Fruit fly (Drosophila melanogaster) whole organism, embryonic: ENCODE data around the gene CG17344.

Experiments
- CG10147 ChIP-seq: fragments of 200-800 bp; sonication (Bioruptor generic); optimal IDR thresholded peaks from 2 replicates; lab custom pipeline; 2019; ENCODE audit warnings: missing biosample characterization, mild to moderate bottlenecking, missing genetic modification characterization, moderate library complexity
- CG10267 ChIP-seq: fragments of 200-800 bp; sonication (Bioruptor generic); optimal IDR thresholded peaks from 2 replicates; lab custom pipeline; 2018; ENCODE audit warnings: missing biosample characterization, mild to moderate bottlenecking, missing genetic modification characterization, moderate library complexity
- CG14667 ChIP-seq: fragments of 200-800 bp; sonication (Bioruptor generic); IDR thresholded peaks from 2 replicates; pipeline ENCODE4 v1.3.6; 2022; ENCODE audit warnings: missing biosample characterization, missing genetic modification characterization
- CG15269 ChIP-seq: fragments of 200-800 bp; sonication (Bioruptor generic); optimal IDR thresholded peaks from 2 replicates; lab custom pipeline; 2018; ENCODE audit warnings: missing biosample characterization, mild to moderate bottlenecking, missing genetic modification characterization, moderate library complexity
- CG15479 ChIP-seq: fragments of 200-800 bp; sonication (Bioruptor generic); optimal IDR thresholded peaks from 3 replicates; lab custom pipeline; 2019; ENCODE audit warnings: missing biosample characterization, mild to moderate bottlenecking, missing genetic modification characterization, moderate library complexity
- CG16813 ChIP-seq: fragments of 200-800 bp; sonication (Bioruptor generic); IDR thresholded peaks from 3 replicates; pipeline ENCODE4 v1.3.6; 2022; ENCODE audit warnings: missing biosample characterization, missing genetic modification characterization; ENCODE audit not compliant: partially characterized antibody
- CG17186 ChIP-seq: fragments of 200-800 bp; sonication (Bioruptor generic); optimal IDR thresholded peaks from 3 replicates; lab custom pipeline; 2017; ENCODE audit warnings: missing biosample characterization, missing genetic modification reagents, missing genetic modification characterization
- CG30020 ChIP-seq: fragments of 200-800 bp; optimal IDR thresholded peaks from 2 replicates; lab custom pipeline; 2019; ENCODE audit warnings: missing biosample characterization, mild to moderate bottlenecking, missing genetic modification characterization, moderate library complexity
- CG32767 ChIP-seq: fragments of 200-800 bp; sonication (Bioruptor generic); IDR thresholded peaks from 2 replicates; pipeline ENCODE4 v1.3.6; 2022; ENCODE audit warnings: missing biosample characterization, missing genetic modification characterization
- CG33557 ChIP-seq: fragments of 200-800 bp; sonication (Bioruptor generic); optimal IDR thresholded peaks from 2 replicates; lab custom pipeline; 2019; ENCODE audit warnings: missing biosample characterization, mild to moderate bottlenecking, missing genetic modification characterization, moderate library complexity
- CG4404 ChIP-seq: fragments of 200-800 bp; sonication (Bioruptor generic); IDR thresholded peaks from 2 replicates; pipeline ENCODE4 v1.3.6; 2022; ENCODE audit warnings: missing biosample characterization, missing genetic modification characterization
- CG4854 ChIP-seq: fragments of 200-800 bp; sonication (Bioruptor generic); optimal IDR thresholded peaks from 2 replicates; lab custom pipeline; 2016; ENCODE audit warnings: missing biosample characterization, missing genetic modification characterization, inconsistent platforms
- CG7357 ChIP-seq: fragments of 200-800 bp; sonication (Bioruptor generic); IDR thresholded peaks from 3 replicates; pipeline ENCODE4 v1.3.6; 2022; ENCODE audit warnings: missing biosample characterization, missing genetic modification characterization
- CG7839 ChIP-seq: fragments of 200-800 bp; sonication (Bioruptor generic); optimal IDR thresholded peaks from 3 replicates; lab custom pipeline; 2018; ENCODE audit warnings: missing biosample characterization, mild to moderate bottlenecking, missing genetic modification characterization, moderate library complexity
- CG9609 ChIP-seq: fragments of 200-800 bp; sonication (Bioruptor generic); optimal IDR thresholded peaks from 3 replicates; lab custom pipeline; 2016; ENCODE audit warnings: missing biosample characterization, missing genetic modification characterization
- CHES-1-like ChIP-seq: fragments of 200-800 bp; sonication (Bioruptor generic); optimal IDR thresholded peaks from 2 replicates; lab custom pipeline; 2016; ENCODE audit warnings: missing biosample characterization, missing genetic modification characterization
- Dip2 ChIP-seq: fragments of 200-800 bp; sonication (Bioruptor generic); IDR thresholded peaks from 2 replicates; pipeline ENCODE4 v1.3.6; 2022; ENCODE audit warnings: missing biosample characterization, missing genetic modification characterization
- E2f2 ChIP-seq: fragments of 200-800 bp; sonication (Bioruptor generic); IDR thresholded peaks from 2 replicates; pipeline ENCODE4 v1.3.6; 2022; ENCODE audit warnings: missing biosample characterization, missing genetic modification characterization
- HLH54F ChIP-seq: fragments of 200-800 bp; sonication (Bioruptor generic); optimal IDR thresholded peaks from 3 replicates; lab custom pipeline; 2016; ENCODE audit warnings: missing biosample characterization, missing genetic modification characterization
- HmgZ ChIP-seq: fragments of 200-800 bp; sonication (Bioruptor generic); optimal IDR thresholded peaks from 2 replicates; lab custom pipeline; 2018; ENCODE audit warnings: missing biosample characterization, mild to moderate bottlenecking, missing genetic modification characterization
- Hsf ChIP-seq: fragments of 200-800 bp; sonication (Bioruptor generic); optimal IDR thresholded peaks from 3 replicates; lab custom pipeline; 2016; ENCODE audit warnings: missing biosample characterization, missing genetic modification characterization
- Jarid2 ChIP-seq: fragments of 200-800 bp; sonication (Bioruptor generic); optimal IDR thresholded peaks from 3 replicates; lab custom pipeline; 2017; ENCODE audit warnings: mild to moderate bottlenecking, missing biosample characterization, missing genetic modification reagents, missing genetic modification characterization
- Kr ChIP-seq: fragments of 200-800 bp; sonication (Bioruptor generic); optimal IDR thresholded peaks from 2 replicates; lab custom pipeline; 2017; ENCODE audit warnings: missing biosample characterization, mild to moderate bottlenecking, missing genetic modification characterization
- NC2β ChIP-seq: fragments of 200-800 bp; sonication (Bioruptor generic); optimal IDR thresholded peaks from 2 replicates; lab custom pipeline; 2016; ENCODE audit warnings: missing biosample characterization, missing genetic modification characterization
- PHDP ChIP-seq: fragments of 200-800 bp; sonication (Bioruptor generic); optimal IDR thresholded peaks from 3 replicates; lab custom pipeline; 2018; ENCODE audit warnings: missing biosample characterization, mild to moderate bottlenecking, missing genetic modification characterization, moderate library complexity
- Rfx ChIP-seq: fragments of 200-800 bp; sonication (Bioruptor generic); IDR thresholded peaks from 2 replicates; pipeline ENCODE4 v1.3.6; 2022; ENCODE audit warnings: missing biosample characterization, missing genetic modification characterization
- Scr ChIP-seq: fragments of 200-800 bp; sonication (Bioruptor generic); IDR thresholded peaks from 2 replicates; pipeline ENCODE4 v1.3.6; 2022; ENCODE audit warnings: missing biosample characterization, missing genetic modification characterization; ENCODE audit not compliant: partially characterized antibody
- Side ChIP-seq: fragments of 200-800 bp; sonication (Bioruptor generic); optimal IDR thresholded peaks from 2 replicates; lab custom pipeline; 2016; ENCODE audit warnings: missing biosample characterization, missing genetic modification characterization
- Xrp1 ChIP-seq: fragments of 200-800 bp; sonication (Bioruptor generic); IDR thresholded peaks from 2 replicates; pipeline ENCODE4 v1.3.6; 2022; ENCODE audit warnings: missing biosample characterization, missing genetic modification characterization
- al ChIP-seq: fragments of 200-800 bp; sonication (Bioruptor generic); IDR thresholded peaks from 2 replicates; pipeline ENCODE4 v1.3.6; 2022; ENCODE audit warnings: missing biosample characterization, missing genetic modification characterization
- aop ChIP-seq: fragments of 200-800 bp; sonication (Bioruptor generic); IDR thresholded peaks from 2 replicates; pipeline ENCODE4 v1.3.6; 2022; ENCODE audit warnings: missing biosample characterization, missing genetic modification characterization
- cato ChIP-seq: fragments of 200-800 bp; sonication (Bioruptor generic); optimal IDR thresholded peaks from 2 replicates; lab custom pipeline; 2016; ENCODE audit warnings: missing biosample characterization, missing genetic modification characterization, borderline replicate concordance
- caup ChIP-seq: fragments of 200-800 bp; sonication (Bioruptor generic); optimal IDR thresholded peaks from 3 replicates; lab custom pipeline; 2017; ENCODE audit warnings: missing biosample characterization, mild to moderate bottlenecking, missing genetic modification characterization, moderate library complexity; ENCODE audit not compliant: severe bottlenecking
- chn ChIP-seq: fragments of 200-800 bp; sonication (Bioruptor generic); optimal IDR thresholded peaks from 2 replicates; lab custom pipeline; 2016; ENCODE audit warnings: missing biosample characterization, missing genetic modification characterization
- dan ChIP-seq: fragments of 200-800 bp; sonication (Bioruptor generic); IDR thresholded peaks from 2 replicates; pipeline ENCODE4 v1.3.6; 2022; ENCODE audit warnings: missing biosample characterization, missing genetic modification characterization
- disco-r ChIP-seq: fragments of 200-800 bp; sonication (Bioruptor generic); optimal IDR thresholded peaks from 2 replicates; lab custom pipeline; 2016; ENCODE audit warnings: missing biosample characterization, missing genetic modification characterization
- dysf ChIP-seq: fragments of 200-800 bp; sonication (Bioruptor generic); IDR thresholded peaks from 3 replicates; pipeline ENCODE4 v1.3.6; 2022; ENCODE audit warnings: missing biosample characterization, missing genetic modification characterization
- grau ChIP-seq: fragments of 200-800 bp; optimal IDR thresholded peaks from 3 replicates; lab custom pipeline; 2019; ENCODE audit warnings: missing biosample characterization, mild to moderate bottlenecking, missing genetic modification characterization, moderate library complexity
- lov ChIP-seq, 2 experiments: fragments of 200-800 bp in 1 of 2; fragments of >200 bp in 1 of 2; sonication (Bioruptor generic) in 1 of 2; IDR thresholded peaks in 1 of 2; optimal IDR thresholded peaks in 1 of 2; 2 replicates in 1 of 2; 3 replicates in 1 of 2; pipeline versions ENCODE4 v1.3.6 to Lab custom; 2017 to 2022; ENCODE audit warnings: missing biosample characterization in 1 of 2, missing genetic modification characterization in 1 of 2
- maf-S ChIP-seq: fragments of 200-800 bp; sonication (Bioruptor generic); optimal IDR thresholded peaks from 2 replicates; lab custom pipeline; 2016; ENCODE audit warnings: missing biosample characterization, missing genetic modification characterization
- ro ChIP-seq: fragments of 200-800 bp; sonication (Bioruptor generic); IDR thresholded peaks from 2 replicates; pipeline ENCODE4 v1.3.6; 2022; ENCODE audit warnings: missing biosample characterization, missing genetic modification characterization
- sqz ChIP-seq: fragments of 200-800 bp; sonication (Bioruptor generic); optimal IDR thresholded peaks from 3 replicates; lab custom pipeline; 2018; ENCODE audit warnings: missing biosample characterization, mild to moderate bottlenecking, missing genetic modification characterization
- tna ChIP-seq: fragments of 200-800 bp; sonication (Bioruptor generic); IDR thresholded peaks from 2 replicates; pipeline ENCODE4 v1.3.6; 2022; ENCODE audit warnings: missing biosample characterization, missing genetic modification characterization; ENCODE audit not compliant: partially characterized antibody
- trh ChIP-seq: fragments of 200-800 bp; sonication (Bioruptor generic); optimal IDR thresholded peaks from 2 replicates; lab custom pipeline; 2016; ENCODE audit warnings: missing biosample characterization, missing genetic modification characterization
- unpg ChIP-seq: fragments of 200-800 bp; sonication (Bioruptor generic); optimal IDR thresholded peaks from 3 replicates; lab custom pipeline; 2018; ENCODE audit warnings: missing biosample characterization, mild to moderate bottlenecking, missing genetic modification characterization, moderate library complexity
- vfl ChIP-seq: fragments of 200-800 bp; sonication (Bioruptor generic); optimal IDR thresholded peaks from 2 replicates; lab custom pipeline; 2016; ENCODE audit warnings: missing biosample characterization, missing genetic modification characterization
- zen2 ChIP-seq: fragments of 200-800 bp; sonication (Bioruptor generic); IDR thresholded peaks from 3 replicates; pipeline ENCODE4 v1.3.6; 2022; ENCODE audit warnings: missing biosample characterization, missing genetic modification characterization; ENCODE audit not compliant: partially characterized antibody

Gene CG17344

dm6 chr2L:19133465-19134365 lies 31.9 kb downstream of the CG17344 start, which contains the start of gene brat (continued):
- TF ChIP-seq tna (peak; percentile 73; the same call in 1 of the 2 replicates), HmgZ (tag; lab: Kevin White, UChicago) (peak; percentile 54), Hsf (GFP tag; lab: Kevin White, UChicago) (peak; percentile 67), maf-S (peak; percentile 69), E2f2 (peak; percentile 61), CG33557 (GFP tag; lab: Kevin White, UChicago) (peak; percentile 13), PHDP (tag; lab: Kevin White, UChicago) (peak; percentile 40), zen2 (peak; percentile 78; the same call in 1 of the 3 replicates), disco-r (no peak), CG4404 (GFP tag; lab: Robert Waterston, UW) (no peak), CG9609 (peak; percentile 56), lov (optimal IDR thresholded peaks at IDR 0.05; lab: Kevin White, UChicago) (no peak), lov (GFP tag; IDR thresholded peaks at IDR 0.05; lab: Robert Waterston, UW) (0 out of 3 replicates have a peak, but pooled peaks have one; percentile 21), HLH54F (GFP tag; lab: Kevin White, UChicago) (peak; percentile 73), al (GFP tag; lab: Robert Waterston, UW) (no peak), Scr (GFP tag; lab: Robert Waterston, UW) (peak; percentile 96), ro (no peak), cato (GFP tag; lab: Kevin White, UChicago) (peak; percentile 1), Jarid2 (GFP tag; lab: Kevin White, UChicago) (no peak), dan (GFP tag; lab: Robert Waterston, UW) (no peak), CG10267 (tag; lab: Kevin White, UChicago) (peak; percentile 77), grau (tag; lab: Kevin White, UChicago) (peak; percentile 61), aop (GFP tag; lab: Robert Waterston, UW) (no peak), Rfx (GFP tag; lab: Robert Waterston, UW) (peak; percentile 54; the same call in 1 of the 2 replicates), CHES-1-like (GFP tag; lab: Kevin White, UChicago) (peak; percentile 86), CG15269 (tag; lab: Kevin White, UChicago) (peak; percentile 0), chn (GFP tag; lab: Kevin White, UChicago) (peak; percentile 5), Xrp1 (GFP tag; lab: Robert Waterston, UW) (peak; percentile 33; the same call in 1 of the 2 replicates), vfl (GFP tag; lab: Kevin White, UChicago) (peak; percentile 35), CG10147 (GFP tag; lab: Kevin White, UChicago) (peak; percentile 13), CG4854 (GFP tag; lab: Kevin White, UChicago) (peak; percentile 24), sqz (GFP tag; lab: Kevin White, UChicago) (peak; percentile 28), CG7839 (tag; lab: Kevin White, UChicago) (peak; percentile 38), unpg (GFP tag; lab: Kevin White, UChicago) (peak; percentile 40), CG15479 (GFP tag; lab: Kevin White, UChicago) (peak; percentile 3), trh (no peak), dysf (peak; percentile 56; the same call in 1 of the 3 replicates), CG7357 (peak; percentile 69), CG14667 (GFP tag; lab: Robert Waterston, UW) (no peak), CG30020 (tag; lab: Kevin White, UChicago) (peak; percentile 69), caup (GFP tag; lab: Kevin White, UChicago) (no peak), Kr (GFP tag; lab: Kevin White, UChicago) (no peak), NC2β (GFP tag; lab: Kevin White, UChicago) (peak; percentile 10), CG16813 (GFP tag; lab: Robert Waterston, UW) (peak; percentile 95), Side (GFP tag; lab: Kevin White, UChicago) (peak; percentile 71), CG17186 (GFP tag; lab: Kevin White, UChicago) (peak; percentile 46), CG32767 (GFP tag; lab: Robert Waterston, UW) (no peak), Dip2 (GFP tag; lab: Robert Waterston, UW) (no peak)
